Worm (Caenorhabditis elegans): ENCODE measurements around the gene C49F5.8.
A peak's percentile ranks its signal among the peaks of the same experiment; 100 is the strongest.

Gene C49F5.8

ce11 chrX:11959838-11960237, at the start of gene C49F5.8:
TSS of gene C49F5.8 (plus strand) at chrX:11960138.
- TF ChIP-seq ces-1 (GFP tag; optimal IDR thresholded peaks at IDR 0.05): no peak
- peak; percentile 1 for TF ChIP-seq nhr-28 (tag; optimal IDR thresholded peaks at IDR 0.05)

ce11 chrX:11913824-11914223, 46.1 kb upstream of the C49F5.8 start, which contains the start of gene Y62H9A.12:
TSS of gene Y62H9A.12 (plus strand) at chrX:11914124.
- TF ChIP-seq egl-43 (GFP tag; IDR thresholded peaks at IDR 0.05): no peak
- no peak for TF ChIP-seq nhr-76 (tag; optimal IDR thresholded peaks at IDR 0.05)
- no peak for TF ChIP-seq R02D3.7 (tag; optimal IDR thresholded peaks at IDR 0.05)
- no peak for TF ChIP-seq sdz-12 (GFP tag; optimal IDR thresholded peaks at IDR 0.05)
- no peak for TF ChIP-seq egl-27 (tag; optimal IDR thresholded peaks at IDR 0.05)
- no peak for TF ChIP-seq ceh-32 (tag; optimal IDR thresholded peaks at IDR 0.05; ENCODE audit: poor library complexity)
- TF ChIP-seq set-16 (GFP tag; IDR thresholded peaks at IDR 0.05): no peak
- no peak for TF ChIP-seq madf-5 (GFP tag; IDR thresholded peaks at IDR 0.05)
- TF ChIP-seq hlh-11 (tag; optimal IDR thresholded peaks at IDR 0.05): no peak
- TF ChIP-seq ceh-62 (tag; optimal IDR thresholded peaks at IDR 0.05): no peak
- TF ChIP-seq hlh-30 (tag; optimal IDR thresholded peaks at IDR 0.05; ENCODE audit: insufficient read depth): no peak
- TF ChIP-seq fos-1 (tag; optimal IDR thresholded peaks at IDR 0.05): no peak
- no peak for TF ChIP-seq zfp-3 (GFP tag; conservative IDR thresholded peaks at IDR 0.05)
- no peak for TF ChIP-seq zag-1 (tag; optimal IDR thresholded peaks at IDR 0.05)
- no peak for TF ChIP-seq gei-8 (GFP tag; optimal IDR thresholded peaks at IDR 0.05)
- TF ChIP-seq T26A8.4 (GFP tag; IDR thresholded peaks at IDR 0.05): no peak
- no peak for TF ChIP-seq daf-16 (GFP tag; optimal IDR thresholded peaks at IDR 0.05)
- TF ChIP-seq daf-16 (tag; optimal IDR thresholded peaks at IDR 0.05): no peak
- no peak for TF ChIP-seq dmd-9 (GFP tag; IDR thresholded peaks at IDR 0.05)
- TF ChIP-seq pha-4 (GFP tag; IDR thresholded peaks at IDR 0.05): no peak
- no peak for TF ChIP-seq pha-4 (tag; optimal IDR thresholded peaks at IDR 0.05)
- no peak for TF ChIP-seq mxl-2 (GFP tag; conservative IDR thresholded peaks at IDR 0.05)

DNA sequence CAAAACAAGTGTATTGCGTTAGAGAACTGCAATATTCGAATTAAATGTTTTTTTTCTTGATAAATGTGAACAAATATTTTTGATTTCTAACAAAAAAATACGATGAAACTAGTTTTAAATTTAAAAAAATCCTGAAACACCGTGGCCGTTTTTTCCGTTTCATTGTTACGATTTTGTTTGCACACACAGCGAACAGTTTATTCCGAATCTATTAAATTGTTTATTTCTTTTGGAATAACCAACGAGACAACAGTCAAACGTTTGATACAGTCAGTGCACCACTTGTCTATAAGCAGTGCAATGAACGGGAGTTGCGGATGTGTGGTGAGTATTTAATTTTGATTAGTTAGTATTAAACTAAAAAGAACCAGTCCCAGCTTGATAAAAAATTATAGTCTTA, 43.2 kb upstream of the C49F5.8 start, which contains the start of gene Y62H9A.13:
Gene Y62H9A.13, plus strand, starts transcription at position 301 of the 400 bp plus-strand sequence.
- TF ChIP-seq D1046.2 (GFP tag; IDR thresholded peaks at IDR 0.05) (no peak), Y105C5A.15 (GFP tag; IDR thresholded peaks at IDR 0.05) (no peak), nhr-237 (tag; optimal IDR thresholded peaks at IDR 0.05) (no peak), jun-1 (tag; optimal IDR thresholded peaks at IDR 0.05) (no peak), lin-29 (GFP tag; IDR thresholded peaks at IDR 0.05) (no peak), mdl-1 (tag; optimal IDR thresholded peaks at IDR 0.05) (no peak), F26F4.8 (GFP tag; conservative IDR thresholded peaks at IDR 0.05) (no peak), ceh-28 (tag; optimal IDR thresholded peaks at IDR 0.05) (no peak), nhr-48 (tag; optimal IDR thresholded peaks at IDR 0.05) (no peak), lim-7 (GFP tag; IDR thresholded peaks at IDR 0.05) (no peak), madf-5 (GFP tag; IDR thresholded peaks at IDR 0.05) (no peak), mdt-29 (GFP tag; IDR thresholded peaks at IDR 0.05) (no peak), pqm-1 (tag; optimal IDR thresholded peaks at IDR 0.05) (no peak), nhr-76 (tag; optimal IDR thresholded peaks at IDR 0.05) (no peak), F10B5.3 (tag; optimal IDR thresholded peaks at IDR 0.05) (no peak)

DNA sequence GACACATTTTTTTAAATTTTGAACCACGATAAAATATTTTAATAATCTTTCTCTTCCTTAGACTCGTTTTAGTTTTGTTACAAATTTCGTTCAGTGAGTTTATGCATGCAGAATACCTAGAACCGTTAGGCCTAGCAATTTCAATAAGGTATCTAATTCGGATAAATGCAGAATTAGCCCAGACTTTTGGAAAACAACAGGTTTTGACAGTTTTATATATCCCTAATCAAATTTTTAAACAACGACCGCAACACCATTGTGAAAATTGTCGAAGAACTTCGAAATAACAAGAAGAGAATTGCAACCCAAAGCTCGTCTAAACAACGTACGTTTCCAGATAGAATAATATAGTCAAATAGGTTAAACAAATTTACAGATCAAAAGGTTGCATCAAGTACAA, 41.9 kb upstream of the C49F5.8 start, which contains the start of gene Y62H9A.16:
Gene Y62H9A.16, plus strand, starts transcription at position 301 of the 400 bp plus-strand sequence.
- TF ChIP-seq mxl-2 (GFP tag; conservative IDR thresholded peaks at IDR 0.05) (no peak), aha-1 (tag) (peak; percentile 46)

All from whole organism, L4 larva.